Fruit fly (Drosophila melanogaster): ENCODE measurements around the gene yps.

DNA sequence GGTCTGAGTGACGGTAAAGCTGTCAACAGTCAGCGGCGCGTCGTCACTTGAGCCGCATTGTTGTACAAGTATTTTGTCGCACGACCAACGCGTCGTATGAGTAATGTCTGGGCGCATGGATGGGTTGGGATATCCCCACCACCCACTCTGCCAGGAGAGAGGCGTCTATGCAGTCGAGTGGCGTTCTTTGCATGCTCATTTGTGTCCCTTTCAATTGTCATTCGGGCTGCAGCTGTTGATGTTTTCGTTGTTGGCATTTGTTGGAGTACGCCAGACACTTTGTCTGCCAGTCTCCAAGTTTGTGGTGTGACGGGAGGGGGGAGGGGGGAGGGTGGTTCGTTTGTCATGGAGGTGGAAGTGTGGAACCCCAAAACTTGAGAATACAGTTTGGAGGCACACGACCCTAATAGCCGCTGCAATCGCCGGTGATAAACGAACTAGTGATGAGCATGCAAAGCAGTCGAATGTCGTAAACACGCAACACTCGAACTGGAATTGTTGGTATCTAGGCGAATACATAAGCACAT is 37.3 kb upstream of the yps start:
- TF ChIP-seq psq (optimal IDR thresholded peaks at IDR 0.05) = no peak
- no peak for TF ChIP-seq usp (GFP tag; optimal IDR thresholded peaks at IDR 0.05)
- TF ChIP-seq pan (optimal IDR thresholded peaks at IDR 0.05) = no peak
- TF ChIP-seq CG8478 (optimal IDR thresholded peaks at IDR 0.05) = no peak
- no peak for TF ChIP-seq Dll (optimal IDR thresholded peaks at IDR 0.05)
- no peak for TF ChIP-seq EcR (GFP tag; optimal IDR thresholded peaks at IDR 0.05)

Data from whole organism.